Fruit fly (Drosophila melanogaster) whole organism, embryonic: ENCODE measurements around the gene CG43049.

Source experiments
- Atf6 ChIP-seq: fragments of 200-800 bp; sonication (Bioruptor generic); IDR thresholded peaks from 2 replicates; pipeline ENCODE4 v1.3.6; 2022; ENCODE audit warnings: missing biosample characterization, missing genetic modification characterization
- Awh ChIP-seq: fragments of 200-800 bp; sonication (Bioruptor generic); IDR thresholded peaks from 2 replicates; pipeline ENCODE4, ENCODE4 v1.3.6; 2022; ENCODE audit warnings: missing biosample characterization, missing genetic modification characterization
- Bteb2 ChIP-seq: fragments of 200-800 bp; sonication (Bioruptor generic); optimal IDR thresholded peaks from 2 replicates; lab custom pipeline; 2016; ENCODE audit warnings: missing biosample characterization, missing genetic modification characterization
- CG10654 ChIP-seq: fragments of 200-800 bp; sonication (Bioruptor generic); optimal IDR thresholded peaks from 2 replicates; lab custom pipeline; 2016; ENCODE audit warnings: missing biosample characterization, missing genetic modification characterization
- CG11456 ChIP-seq: fragments of 200-800 bp; sonication (Bioruptor generic); IDR thresholded peaks from 3 replicates; pipeline ENCODE4 v1.3.6; 2022; ENCODE audit warnings: missing biosample characterization, missing genetic modification characterization
- CG12236 ChIP-seq: fragments of 200-800 bp; sonication (Bioruptor generic); optimal IDR thresholded peaks from 2 replicates; lab custom pipeline; 2016; ENCODE audit warnings: missing biosample characterization, missing genetic modification characterization
- CG14014 ChIP-seq: fragments of 200-800 bp; sonication (Bioruptor generic); IDR thresholded peaks from 2 replicates; pipeline ENCODE4 v1.3.6; 2022; ENCODE audit warnings: missing biosample characterization, missing genetic modification characterization
- CG17829 ChIP-seq: fragments of 200-800 bp; optimal IDR thresholded peaks from 2 replicates; lab custom pipeline; 2019; ENCODE audit warnings: missing biosample characterization, mild to moderate bottlenecking, missing genetic modification characterization, moderate library complexity
- CG18599 ChIP-seq: fragments of 200-800 bp; sonication (Bioruptor generic); optimal IDR thresholded peaks from 3 replicates; lab custom pipeline; 2017; ENCODE audit warnings: missing biosample characterization, missing genetic modification characterization, mild to moderate bottlenecking, moderate library complexity, missing genetic modification reagents
- CG2120 ChIP-seq: fragments of 200-800 bp; sonication (Bioruptor generic); optimal IDR thresholded peaks from 3 replicates; lab custom pipeline; 2016; ENCODE audit warnings: missing biosample characterization, missing genetic modification characterization
- CG2712 ChIP-seq: fragments of 200-800 bp; optimal IDR thresholded peaks from 3 replicates; lab custom pipeline; 2019; ENCODE audit warnings: missing biosample characterization, mild to moderate bottlenecking, missing genetic modification characterization, moderate library complexity
- CG4328 ChIP-seq: fragments of 200-800 bp; sonication (Bioruptor generic); optimal IDR thresholded peaks from 3 replicates; lab custom pipeline; 2017; ENCODE audit warnings: missing biosample characterization, missing genetic modification reagents, missing genetic modification characterization
- CG7372 ChIP-seq: fragments of 200-800 bp; sonication (Bioruptor generic); IDR thresholded peaks from 2 replicates; pipeline ENCODE4 v1.3.6; 2022; ENCODE audit warnings: missing biosample characterization, missing genetic modification characterization
- CG7786 ChIP-seq: fragments of 200-800 bp; sonication (Bioruptor generic); optimal IDR thresholded peaks from 2 replicates; lab custom pipeline; 2016; ENCODE audit warnings: missing biosample characterization, missing genetic modification characterization
- CG7928 ChIP-seq: fragments of 200-800 bp; sonication (Bioruptor generic); optimal IDR thresholded peaks from 2 replicates; lab custom pipeline; 2017; ENCODE audit warnings: missing biosample characterization, mild to moderate bottlenecking, missing genetic modification characterization
- Deaf1 ChIP-seq: fragments of 200-800 bp; optimal IDR thresholded peaks from 3 replicates; lab custom pipeline; 2019; ENCODE audit warnings: missing biosample characterization, mild to moderate bottlenecking, missing genetic modification characterization, moderate library complexity
- Dip2 ChIP-seq: fragments of 200-800 bp; sonication (Bioruptor generic); IDR thresholded peaks from 2 replicates; pipeline ENCODE4 v1.3.6; 2022; ENCODE audit warnings: missing biosample characterization, missing genetic modification characterization
- Ets65A ChIP-seq: fragments of 200-800 bp; sonication (Bioruptor generic); peaks from one replicate; lab custom pipeline; 2016; ENCODE audit warnings: missing biosample characterization, missing genetic modification characterization
- HLH3B ChIP-seq: fragments of 200-800 bp; sonication (Bioruptor generic); IDR thresholded peaks from 2 replicates; pipeline ENCODE4 v1.3.6; 2022; ENCODE audit warnings: missing biosample characterization, missing genetic modification characterization
- Optix ChIP-seq: fragments of 200-800 bp; sonication (Bioruptor generic); IDR thresholded peaks from 3 replicates; pipeline ENCODE4 v1.3.6; 2022; ENCODE audit warnings: missing biosample characterization, missing genetic modification characterization
- Sry-β ChIP-seq: fragments of 200-800 bp; sonication (Bioruptor generic); optimal IDR thresholded peaks from 2 replicates; lab custom pipeline; 2018; ENCODE audit warnings: missing biosample characterization, mild to moderate bottlenecking, missing genetic modification characterization, moderate library complexity
- abd-A ChIP-seq: fragments of 200-800 bp; sonication (Bioruptor generic); optimal IDR thresholded peaks from 3 replicates; lab custom pipeline; 2019; ENCODE audit warnings: missing biosample characterization, mild to moderate bottlenecking, missing genetic modification characterization, moderate library complexity
- bab2 ChIP-seq: fragments of 200-800 bp; sonication (Bioruptor generic); optimal IDR thresholded peaks from 2 replicates; lab custom pipeline; 2016; ENCODE audit warnings: missing biosample characterization, missing genetic modification characterization
- bcd ChIP-seq: fragments of 200-800 bp; sonication (Bioruptor generic); optimal IDR thresholded peaks from 2 replicates; lab custom pipeline; 2017; ENCODE audit warnings: missing biosample characterization, mild to moderate bottlenecking, missing genetic modification characterization
- br ChIP-seq: fragments of >200 bp; optimal IDR thresholded peaks from 2 replicates; lab custom pipeline; 2017
- cg ChIP-seq: fragments of 200-800 bp; sonication (Bioruptor generic); optimal IDR thresholded peaks from 3 replicates; lab custom pipeline; 2019; ENCODE audit warnings: missing biosample characterization, mild to moderate bottlenecking, missing genetic modification characterization, moderate library complexity
- chinmo ChIP-seq: fragments of 200-800 bp; sonication (Bioruptor generic); IDR thresholded peaks from 4 replicates; pipeline ENCODE4 v1.3.6; 2022; ENCODE audit warnings: missing biosample characterization, missing genetic modification characterization; ENCODE audit not compliant: partially characterized antibody
- ci ChIP-seq: fragments of 200-800 bp; sonication (Bioruptor generic); IDR thresholded peaks from 3 replicates; pipeline ENCODE4 v1.3.6; 2022; ENCODE audit warnings: missing biosample characterization, missing genetic modification characterization
- cwo ChIP-seq: fragments of 200-800 bp; sonication (Bioruptor generic); optimal IDR thresholded peaks from 3 replicates; lab custom pipeline; 2017; ENCODE audit warnings: missing biosample characterization, missing genetic modification characterization, mild to moderate bottlenecking, moderate library complexity, missing genetic modification reagents
- dysf ChIP-seq: fragments of 200-800 bp; sonication (Bioruptor generic); IDR thresholded peaks from 3 replicates; pipeline ENCODE4 v1.3.6; 2022; ENCODE audit warnings: missing biosample characterization, missing genetic modification characterization
- exex ChIP-seq: fragments of 200-800 bp; sonication (Bioruptor generic); optimal IDR thresholded peaks from 4 replicates; lab custom pipeline; 2018; ENCODE audit warnings: missing biosample characterization, mild to moderate bottlenecking, missing genetic modification characterization, moderate library complexity
- fd3F ChIP-seq: fragments of 200-800 bp; sonication (Bioruptor generic); optimal IDR thresholded peaks from 2 replicates; lab custom pipeline; 2018; ENCODE audit warnings: missing biosample characterization, mild to moderate bottlenecking, missing genetic modification characterization, moderate library complexity
- grn ChIP-seq: fragments of 200-800 bp; sonication (Bioruptor generic); optimal IDR thresholded peaks from 3 replicates; lab custom pipeline; 2017; ENCODE audit warnings: missing biosample characterization, missing genetic modification characterization
- gsb-n ChIP-seq: fragments of 200-800 bp; sonication (Bioruptor generic); optimal IDR thresholded peaks from 3 replicates; lab custom pipeline; 2018; ENCODE audit warnings: missing biosample characterization, mild to moderate bottlenecking, missing genetic modification characterization
- hkb ChIP-seq, 2 experiments: fragments of 200-800 bp in 1 of 2; fragments of >200 bp in 1 of 2; sonication (Bioruptor generic) in 1 of 2; IDR thresholded peaks in 1 of 2; optimal IDR thresholded peaks in 1 of 2; 2 replicates each; pipeline versions ENCODE4 v1.3.6 to Lab custom; 2017 to 2022; ENCODE audit warnings: missing biosample characterization in 1 of 2, missing genetic modification characterization in 1 of 2
- ken ChIP-seq: fragments of 200-800 bp; sonication (Bioruptor generic); IDR thresholded peaks from 3 replicates; pipeline ENCODE4 v1.3.6; 2022; ENCODE audit warnings: missing biosample characterization, missing genetic modification characterization
- lab ChIP-seq: fragments of 200-800 bp; sonication (Bioruptor generic); optimal IDR thresholded peaks from 3 replicates; lab custom pipeline; 2017; ENCODE audit warnings: missing biosample characterization, missing genetic modification characterization, mild to moderate bottlenecking, moderate library complexity, missing genetic modification reagents
- maf-S ChIP-seq: fragments of 200-800 bp; sonication (Bioruptor generic); optimal IDR thresholded peaks from 2 replicates; lab custom pipeline; 2016; ENCODE audit warnings: missing biosample characterization, missing genetic modification characterization
- mirr ChIP-seq: fragments of 200-800 bp; sonication (Bioruptor generic); optimal IDR thresholded peaks from 3 replicates; lab custom pipeline; 2018; ENCODE audit warnings: missing biosample characterization, mild to moderate bottlenecking, missing genetic modification characterization
- otp ChIP-seq: fragments of 200-800 bp; sonication (Bioruptor generic); IDR thresholded peaks from 3 replicates; pipeline ENCODE4, ENCODE4 v1.3.6; 2022; ENCODE audit warnings: missing biosample characterization, missing genetic modification characterization
- pb ChIP-seq: fragments of 200-800 bp; sonication (Bioruptor generic); optimal IDR thresholded peaks from 3 replicates; lab custom pipeline; 2016; ENCODE audit warnings: missing biosample characterization, missing genetic modification characterization
- pnt ChIP-seq: fragments of 200-800 bp; sonication (Bioruptor generic); optimal IDR thresholded peaks from 3 replicates; lab custom pipeline; 2016; ENCODE audit warnings: missing biosample characterization, missing genetic modification characterization
- prd ChIP-seq, 3 experiments: fragments of >200 bp in 2 of 3; fragments of 200-800 bp in 1 of 3; sonication (Bioruptor generic) in 1 of 3; optimal IDR thresholded peaks in 2 of 3; IDR thresholded peaks in 1 of 3; 2 replicates in 2 of 3; 3 replicates in 1 of 3; pipeline versions ENCODE4 v1.3.6 to Lab custom; 2017 to 2022; ENCODE audit warnings: missing biosample characterization in 1 of 3, missing genetic modification characterization in 1 of 3
- scrt ChIP-seq: fragments of 200-800 bp; sonication (Bioruptor generic); optimal IDR thresholded peaks from 2 replicates; lab custom pipeline; 2018; ENCODE audit warnings: missing biosample characterization, mild to moderate bottlenecking, missing genetic modification characterization, moderate library complexity
- stc ChIP-seq: fragments of 200-800 bp; sonication (Bioruptor generic); IDR thresholded peaks from 2 replicates; pipeline ENCODE4 v1.3.6; 2022; ENCODE audit warnings: missing biosample characterization, missing genetic modification characterization
- stwl ChIP-seq: fragments of 200-800 bp; sonication (Bioruptor generic); optimal IDR thresholded peaks from 3 replicates; lab custom pipeline; 2018; ENCODE audit warnings: missing biosample characterization, mild to moderate bottlenecking, missing genetic modification characterization, moderate library complexity
- trh ChIP-seq: fragments of 200-800 bp; sonication (Bioruptor generic); optimal IDR thresholded peaks from 2 replicates; lab custom pipeline; 2016; ENCODE audit warnings: missing biosample characterization, missing genetic modification characterization
- vvl ChIP-seq: fragments of 200-800 bp; sonication (Bioruptor generic); IDR thresholded peaks from 2 replicates; pipeline ENCODE4 v1.3.6; 2022; ENCODE audit warnings: missing biosample characterization, missing genetic modification characterization
- z ChIP-seq: fragments of 200-800 bp; sonication (Bioruptor generic); IDR thresholded peaks from 3 replicates; pipeline ENCODE4 v1.3.6; 2022; ENCODE audit warnings: missing biosample characterization, missing genetic modification characterization

CG43049 gene

dm6 chr3L:18922086-18922485, 2.8 kb upstream of the CG43049 start, which contains the start of gene CG3819:
Gene CG3819, minus strand, starts transcription at chr3L:18922108.
- no peak for TF ChIP-seq stwl (tag; lab: Kevin White, UChicago)
- TF ChIP-seq exex: peak; percentile 83
- TF ChIP-seq gsb-n (tag; lab: Kevin White, UChicago): no peak
- TF ChIP-seq CG2120 (GFP tag; lab: Kevin White, UChicago): no peak
- peak; percentile 71 for TF ChIP-seq mirr
- TF ChIP-seq maf-S: no peak
- no peak for TF ChIP-seq CG17829
- no peak for TF ChIP-seq CG7928 (GFP tag; lab: Kevin White, UChicago)
- TF ChIP-seq cwo: peak; percentile 94
- TF ChIP-seq CG2712: no peak
- no peak for TF ChIP-seq CG7372 (GFP tag; lab: Robert Waterston, UW)
- TF ChIP-seq CG18599 (GFP tag; lab: Kevin White, UChicago): peak; percentile 4
- peak; percentile 82 for TF ChIP-seq grn

dm6 chr3L:18945938-18946337, 21.0 kb downstream of the CG43049 start, which contains the start of gene CG32204:
Gene CG32204, minus strand, starts transcription at chr3L:18946038.
- TF ChIP-seq CG12236 (GFP tag; lab: Kevin White, UChicago): no peak
- no peak for TF ChIP-seq bab2 (GFP tag; lab: Kevin White, UChicago)
- no peak for TF ChIP-seq CG10654
- no peak for TF ChIP-seq Awh (GFP tag; lab: Robert Waterston, UW)
- peak; percentile 82 for TF ChIP-seq Ets65A
- peak; percentile 82 for TF ChIP-seq Deaf1 (tag; lab: Kevin White, UChicago)
- TF ChIP-seq abd-A: peak; percentile 23
- peak; percentile 46 for TF ChIP-seq scrt (GFP tag; lab: Kevin White, UChicago)
- TF ChIP-seq chinmo (GFP tag; lab: Robert Waterston, UW): 0 out of 4 replicates have a peak, but pooled peaks have one; percentile 24

dm6 chr3L:18946956-18947355, 22.1 kb downstream of the CG43049 start:
- no peak for TF ChIP-seq prd (optimal IDR thresholded peaks at IDR 0.05; lab: Kevin White, UChicago)
- 0 out of 3 replicates have a peak, but pooled peaks have one; percentile 26 for TF ChIP-seq prd (GFP tag; IDR thresholded peaks at IDR 0.05; lab: Robert Waterston, UW)
- TF ChIP-seq z (GFP tag; lab: Robert Waterston, UW): 0 out of 3 replicates have a peak, but pooled peaks have one; percentile 17
- peak; percentile 18 for TF ChIP-seq cg (GFP tag; lab: Kevin White, UChicago)
- 0 out of 3 replicates have a peak, but pooled peaks have one; percentile 32 for TF ChIP-seq ci (GFP tag; lab: Robert Waterston, UW)
- no peak for TF ChIP-seq Bteb2 (GFP tag; lab: Kevin White, UChicago)
- 0 out of 3 replicates have a peak, but pooled peaks have one; percentile 8 for TF ChIP-seq ken
- 0 out of 3 replicates have a peak, but pooled peaks have one; percentile 41 for TF ChIP-seq CG11456 (GFP tag; lab: Robert Waterston, UW)
- no peak for TF ChIP-seq Optix
- no peak for TF ChIP-seq CG14014 (GFP tag; lab: Robert Waterston, UW)
- peak; percentile 30 for TF ChIP-seq lab (GFP tag; lab: Kevin White, UChicago)
- TF ChIP-seq CG7786: no peak
- TF ChIP-seq otp (GFP tag; lab: Robert Waterston, UW): 0 out of 3 replicates have a peak, but pooled peaks have one; percentile 24
- no peak for TF ChIP-seq pb (GFP tag; lab: Kevin White, UChicago)
- no peak for TF ChIP-seq HLH3B
- TF ChIP-seq fd3F (GFP tag; lab: Kevin White, UChicago): no peak
- no peak for TF ChIP-seq Dip2 (GFP tag; lab: Robert Waterston, UW)
- TF ChIP-seq trh (GFP tag; lab: Kevin White, UChicago): no peak
- 0 out of 2 replicates have a peak, but pooled peaks have one; percentile 28 for TF ChIP-seq stc (GFP tag; lab: Robert Waterston, UW)
- peak; percentile 32 for TF ChIP-seq stwl (tag; lab: Kevin White, UChicago)
- TF ChIP-seq dysf (GFP tag; lab: Robert Waterston, UW): 0 out of 3 replicates have a peak, but pooled peaks have one; percentile 25
- TF ChIP-seq Sry-β (GFP tag; lab: Kevin White, UChicago): no peak
- no peak for TF ChIP-seq Atf6 (GFP tag; lab: Robert Waterston, UW)
- no peak; the same call in 1 of the 2 replicates for TF ChIP-seq vvl (GFP tag; lab: Robert Waterston, UW)
- TF ChIP-seq CG4328 (GFP tag; lab: Kevin White, UChicago): no peak
- TF ChIP-seq br (lab: Kevin White, UChicago): no peak
- TF ChIP-seq hkb (optimal IDR thresholded peaks at IDR 0.05; lab: Kevin White, UChicago): no peak
- no peak for TF ChIP-seq hkb (GFP tag; IDR thresholded peaks at IDR 0.05; lab: Robert Waterston, UW)
- no peak for TF ChIP-seq pnt
- peak; percentile 11 for TF ChIP-seq bcd (GFP tag; lab: Kevin White, UChicago)
